Worm (Caenorhabditis elegans) whole organism, L1 larva: ENCODE data around the gene F22F7.8.

ENCODE experiments used
- C04F5.9 ChIP-seq: sonication (generic microtip); optimal IDR thresholded peaks from 2 replicates; lab custom pipeline; 2016; ENCODE audit warnings: missing genetic modification characterization, missing compliant biosample characterization
- C16A3.4 ChIP-seq: fragments of 150-350 bp; optimal IDR thresholded peaks from 2 replicates; lab custom pipeline; 2014; ENCODE audit warnings: missing biosample characterization, missing genetic modification characterization
- C34B4.2 ChIP-seq: sonication (generic microtip); optimal IDR thresholded peaks from 2 replicates; lab custom pipeline; 2017; ENCODE audit warnings: mild to moderate bottlenecking, missing genetic modification characterization, missing compliant biosample characterization
- Y116A8C.19 ChIP-seq: sonication (generic microtip); optimal IDR thresholded peaks from 2 replicates; lab custom pipeline; 2016; ENCODE audit warnings: missing compliant biosample characterization, missing genetic modification characterization, borderline replicate concordance
- aly-2 ChIP-seq: fragments of 150-350 bp; optimal IDR thresholded peaks from 2 replicates; lab custom pipeline; 2014; ENCODE audit warnings: missing biosample characterization, missing genetic modification characterization
- blmp-1 ChIP-seq: fragments of 150-350 bp; optimal IDR thresholded peaks from 2 replicates; lab custom pipeline; 2014; ENCODE audit warnings: missing biosample characterization, missing genetic modification characterization
- ceh-8 ChIP-seq: fragments of 200-800 bp; sonication (Bioruptor generic); optimal IDR thresholded peaks from 2 replicates; lab custom pipeline; 2018; ENCODE audit warnings: mild to moderate bottlenecking, missing genetic modification characterization, moderate library complexity, missing compliant biosample characterization
- ceh-82 ChIP-seq, 3 experiments: fragments of 150-350 bp in 1 of 3; sonication (generic microtip) in 2 of 3; optimal IDR thresholded peaks; 2 replicates each; lab custom pipeline; 2014 to 2017; ENCODE audit warnings: missing biosample characterization in 3 of 3, missing genetic modification characterization in 3 of 3
- ceh-90 ChIP-seq: sonication (generic microtip); optimal IDR thresholded peaks from 2 replicates; lab custom pipeline; 2016; ENCODE audit warnings: missing genetic modification characterization, missing compliant biosample characterization
- dpl-1 ChIP-seq, 3 experiments: fragments of 150-350 bp in 2 of 3; sonication (generic microtip) in 1 of 3; optimal IDR thresholded peaks; 2 replicates each; lab custom pipeline; 2014 to 2017; ENCODE audit warnings: missing biosample characterization in 3 of 3, missing genetic modification characterization in 3 of 3, missing genetic modification reagents in 3 of 3
- dsc-1 ChIP-seq: sonication (generic microtip); optimal IDR thresholded peaks from 2 replicates; lab custom pipeline; 2016; ENCODE audit warnings: mild to moderate bottlenecking, missing genetic modification characterization, missing compliant biosample characterization
- efl-1 ChIP-seq, 4 experiments: fragments of 150-350 bp; optimal IDR thresholded peaks in 3 of 4; peaks in 1 of 4; 1 replicate in 1 of 4; 2 replicates in 3 of 4; lab custom pipeline; 2014; ENCODE audit warnings: missing biosample characterization in 2 of 4, missing genetic modification characterization in 2 of 4, missing genetic modification reagents in 2 of 4
- efl-3 ChIP-seq: fragments of 200-800 bp; sonication (Bioruptor generic); optimal IDR thresholded peaks from 2 replicates; lab custom pipeline; 2018; ENCODE audit warnings: mild to moderate bottlenecking, missing genetic modification characterization, missing compliant biosample characterization
- egl-13 ChIP-seq: sonication (generic microtip); optimal IDR thresholded peaks from 2 replicates; lab custom pipeline; 2016; ENCODE audit warnings: missing genotype, missing genetic modification reagents, missing genetic modification characterization, missing compliant biosample characterization
- elt-3 ChIP-seq, 6 experiments: fragments of 150-350 bp in 1 of 6; sonication (generic microtip); optimal IDR thresholded peaks; 2 replicates each; lab custom pipeline; 2017 to 2018; ENCODE audit warnings: missing biosample characterization in 6 of 6, missing genetic modification characterization in 6 of 6, inconsistent platforms in 1 of 6
- fkh-10 ChIP-seq: sonication (generic microtip); optimal IDR thresholded peaks from 2 replicates; lab custom pipeline; 2017; ENCODE audit warnings: missing biosample characterization, missing genetic modification reagents, missing genetic modification characterization
- fkh-8 ChIP-seq: sonication (generic microtip); optimal IDR thresholded peaks from 2 replicates; lab custom pipeline; 2016; ENCODE audit warnings: mild to moderate bottlenecking, missing genetic modification characterization, missing compliant biosample characterization
- hlh-17 ChIP-seq: fragments of 200-800 bp; sonication (Bioruptor generic); optimal IDR thresholded peaks from 2 replicates; lab custom pipeline; 2018; ENCODE audit warnings: missing genetic modification characterization, mild to moderate bottlenecking, missing compliant biosample characterization, moderate library complexity, borderline replicate concordance
- jun-1 ChIP-seq: fragments of 150-350 bp; optimal IDR thresholded peaks from 2 replicates; lab custom pipeline; 2014; ENCODE audit warnings: missing biosample characterization, missing genetic modification reagents, missing genetic modification characterization
- lin-14 ChIP-seq: fragments of 200-800 bp; sonication (Bioruptor generic); optimal IDR thresholded peaks from 2 replicates; lab custom pipeline; 2018; ENCODE audit warnings: mild to moderate bottlenecking, missing genetic modification characterization, moderate library complexity, missing compliant biosample characterization
- lin-15B ChIP-seq: fragments of 150-350 bp; sonication (generic microtip); optimal IDR thresholded peaks from 3 replicates; lab custom pipeline; 2014; ENCODE audit warnings: missing biosample characterization, missing genetic modification characterization
- lir-3 ChIP-seq: sonication (generic microtip); optimal IDR thresholded peaks from 2 replicates; lab custom pipeline; 2016; ENCODE audit warnings: mild to moderate bottlenecking, missing genetic modification characterization, moderate library complexity, missing compliant biosample characterization; ENCODE audit not compliant: poor library complexity
- lsy-2 ChIP-seq, 2 experiments: fragments of 150-350 bp; optimal IDR thresholded peaks; 2 replicates each; lab custom pipeline; 2014; ENCODE audit warnings: missing biosample characterization in 2 of 2, missing genetic modification characterization in 2 of 2
- mef-2 ChIP-seq: fragments of 150-350 bp; optimal IDR thresholded peaks from 2 replicates; lab custom pipeline; 2014; ENCODE audit warnings: missing biosample characterization, missing genetic modification characterization
- mep-1 ChIP-seq: fragments of 150-350 bp; optimal IDR thresholded peaks from 2 replicates; lab custom pipeline; 2014; ENCODE audit warnings: missing biosample characterization, missing genetic modification characterization
- nhr-11 ChIP-seq: fragments of 150-350 bp; optimal IDR thresholded peaks from 2 replicates; lab custom pipeline; 2014; ENCODE audit warnings: missing biosample characterization, missing genetic modification characterization
- nhr-19 ChIP-seq: fragments of 200-800 bp; sonication (Bioruptor generic); conservative IDR thresholded peaks from 2 replicates; pipeline ENCODE4 v1.3.6; 2022; ENCODE audit warnings: missing genetic modification characterization, missing compliant biosample characterization
- nhr-20 ChIP-seq: sonication (generic microtip); optimal IDR thresholded peaks from 2 replicates; lab custom pipeline; 2016; ENCODE audit warnings: mild to moderate bottlenecking, missing genetic modification characterization, missing compliant biosample characterization
- nhr-47 ChIP-seq: sonication (generic microtip); optimal IDR thresholded peaks from 2 replicates; lab custom pipeline; 2016; ENCODE audit warnings: mild to moderate bottlenecking, missing genetic modification characterization, moderate library complexity, missing compliant biosample characterization
- nhr-71 ChIP-seq: sonication (generic microtip); optimal IDR thresholded peaks from 2 replicates; lab custom pipeline; 2016; ENCODE audit warnings: mild to moderate bottlenecking, missing genetic modification characterization, moderate library complexity, missing compliant biosample characterization
- nhr-76 ChIP-seq: sonication (generic microtip); optimal IDR thresholded peaks from 2 replicates; lab custom pipeline; 2017; ENCODE audit warnings: missing biosample characterization, missing genetic modification characterization
- nhr-77 ChIP-seq: fragments of 150-350 bp; optimal IDR thresholded peaks from 2 replicates; lab custom pipeline; 2014; ENCODE audit warnings: missing biosample characterization, missing genetic modification characterization
- nhr-84 ChIP-seq: sonication (generic microtip); optimal IDR thresholded peaks from 2 replicates; lab custom pipeline; 2017; ENCODE audit warnings: missing biosample characterization, missing genetic modification characterization
- pag-3 ChIP-seq: sonication (generic microtip); optimal IDR thresholded peaks from 2 replicates; lab custom pipeline; 2017; ENCODE audit warnings: missing genetic modification characterization, mild to moderate bottlenecking, missing compliant biosample characterization, antibody characterized with exemption, borderline replicate concordance; ENCODE audit not compliant: insufficient read depth
- pax-3 ChIP-seq: fragments of 200-800 bp; sonication (Bioruptor generic); optimal IDR thresholded peaks from 2 replicates; lab custom pipeline; 2018; ENCODE audit warnings: mild to moderate bottlenecking, missing genetic modification characterization, moderate library complexity, missing compliant biosample characterization
- rnt-1 ChIP-seq: sonication (generic microtip); optimal IDR thresholded peaks from 2 replicates; lab custom pipeline; 2016; ENCODE audit warnings: mild to moderate bottlenecking, missing genetic modification characterization, moderate library complexity, missing compliant biosample characterization
- skn-1 ChIP-seq: fragments of 150-350 bp; optimal IDR thresholded peaks from 2 replicates; lab custom pipeline; 2014; ENCODE audit warnings: missing biosample characterization, missing genetic modification characterization
- snpc-4 ChIP-seq: fragments of 150-350 bp; optimal IDR thresholded peaks from 2 replicates; lab custom pipeline; 2014; ENCODE audit warnings: missing biosample characterization, missing genetic modification characterization
- sox-4 ChIP-seq: sonication (generic microtip); optimal IDR thresholded peaks from 2 replicates; lab custom pipeline; 2016; ENCODE audit warnings: missing genetic modification characterization, missing compliant biosample characterization
- sup-37 ChIP-seq: fragments of 200-800 bp; sonication (Bioruptor generic); optimal IDR thresholded peaks from 2 replicates; lab custom pipeline; 2018; ENCODE audit warnings: mild to moderate bottlenecking, missing genetic modification characterization, missing compliant biosample characterization
- tbx-2 ChIP-seq: sonication (generic microtip); optimal IDR thresholded peaks from 2 replicates; lab custom pipeline; 2016; ENCODE audit warnings: missing genetic modification characterization, missing compliant biosample characterization
- unc-130 ChIP-seq: fragments of 150-350 bp; optimal IDR thresholded peaks from 2 replicates; lab custom pipeline; 2017; ENCODE audit warnings: missing biosample characterization, missing genetic modification characterization, inconsistent platforms
- unc-30 ChIP-seq: sonication (generic microtip); optimal IDR thresholded peaks from 2 replicates; lab custom pipeline; 2017; ENCODE audit warnings: missing biosample characterization, missing genetic modification characterization
- unc-86 ChIP-seq: sonication (generic microtip); optimal IDR thresholded peaks from 2 replicates; lab custom pipeline; 2016; ENCODE audit warnings: missing genetic modification characterization, missing compliant biosample characterization
- unc-98 ChIP-seq: fragments of 200-800 bp; sonication (Bioruptor generic); IDR thresholded peaks from 2 replicates; pipeline ENCODE4 v1.3.6; 2022; ENCODE audit warnings: missing genetic modification characterization, missing compliant biosample characterization
- xbp-1 ChIP-seq: sonication (generic microtip); optimal IDR thresholded peaks from 2 replicates; lab custom pipeline; 2016; ENCODE audit warnings: missing genetic modification characterization, missing compliant biosample characterization
- zag-1 ChIP-seq: fragments of 150-350 bp; optimal IDR thresholded peaks from 2 replicates; lab custom pipeline; 2014; ENCODE audit warnings: missing biosample characterization, missing genetic modification characterization
- ztf-4 ChIP-seq: fragments of 150-350 bp; optimal IDR thresholded peaks from 2 replicates; lab custom pipeline; 2014; ENCODE audit warnings: missing biosample characterization, missing genetic modification characterization

Gene F22F7.8

DNA sequence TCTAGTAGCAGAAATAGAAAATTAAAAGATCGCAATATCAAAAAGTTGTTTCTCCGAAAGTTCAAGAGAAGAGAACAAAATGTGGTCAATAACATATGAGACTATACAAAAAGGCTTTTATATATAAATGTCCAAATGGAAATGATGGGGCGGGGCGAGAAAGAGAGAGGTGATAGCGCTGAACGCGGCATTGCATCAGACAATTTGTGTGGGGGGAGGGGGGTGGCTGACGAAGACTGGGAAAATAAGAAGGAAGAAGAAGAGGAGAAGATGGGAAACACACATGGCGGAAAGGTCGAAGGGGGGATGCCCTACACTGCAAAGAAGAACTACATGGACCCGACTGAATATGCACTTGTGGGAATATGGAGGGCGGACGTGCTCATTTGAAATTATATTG lies 13.6 kb upstream of the F22F7.8 start (continued):
- TF ChIP-seq pax-3 (tag; lab: Kevin White, UChicago) = no peak
- TF ChIP-seq fkh-8 = peak; percentile 34
- peak; percentile 1 for TF ChIP-seq nhr-20 (tag; lab: Kevin White, UChicago)
- peak; percentile 48 for TF ChIP-seq blmp-1 (tag; lab: Kevin White, UChicago)
- peak; percentile 19 for TF ChIP-seq mep-1 (tag; lab: Kevin White, UChicago)
- no peak for TF ChIP-seq zag-1 (tag; lab: Kevin White, UChicago)
- TF ChIP-seq, all 84 proteins: peak for 14

- TF ChIP-seq sox-4 (tag; lab: Kevin White, UChicago) (no peak), dpl-1 (GFP tag; optimal IDR thresholded peaks at IDR 0.05; lab: Kevin White, UChicago) (peak in 1 of 3 experiments; percentile 7), nhr-47 (tag; lab: Kevin White, UChicago) (peak; percentile 30), nhr-77 (tag; lab: Kevin White, UChicago) (no peak), unc-98 (GFP tag; lab: Robert Waterston, UW) (no peak), fkh-10 (no peak), tbx-2 (tag; lab: Kevin White, UChicago) (peak; percentile 47), nhr-19 (GFP tag; lab: Robert Waterston, UW) (peak; percentile 26), elt-3 (tag; optimal IDR thresholded peaks at IDR 0.05; lab: Kevin White, UChicago) (no peak), nhr-11 (tag; lab: Kevin White, UChicago) (no peak), fkh-8 (peak; percentile 25), unc-86 (tag; lab: Kevin White, UChicago) (peak; percentile 26), lsy-2 (tag; optimal IDR thresholded peaks at IDR 0.05; lab: Kevin White, UChicago) (peak; percentile 9 to 18), rnt-1 (tag; lab: Kevin White, UChicago) (peak; percentile 10), dsc-1 (peak; percentile 12), lin-14 (GFP tag; lab: Kevin White, UChicago) (peak; percentile 92), nhr-71 (tag; lab: Kevin White, UChicago) (peak; percentile 51), lir-3 (tag; lab: Kevin White, UChicago) (no peak), efl-3 (no peak), unc-30 (no peak), ceh-82 (tag; optimal IDR thresholded peaks at IDR 0.05; lab: Kevin White, UChicago) (peak in 1 of 3 experiments; percentile 8), Y116A8C.19 (no peak)
Observed at ce11 chrV:2134340-2134739, 12.6 kb upstream of the F22F7.8 start.

DNA sequence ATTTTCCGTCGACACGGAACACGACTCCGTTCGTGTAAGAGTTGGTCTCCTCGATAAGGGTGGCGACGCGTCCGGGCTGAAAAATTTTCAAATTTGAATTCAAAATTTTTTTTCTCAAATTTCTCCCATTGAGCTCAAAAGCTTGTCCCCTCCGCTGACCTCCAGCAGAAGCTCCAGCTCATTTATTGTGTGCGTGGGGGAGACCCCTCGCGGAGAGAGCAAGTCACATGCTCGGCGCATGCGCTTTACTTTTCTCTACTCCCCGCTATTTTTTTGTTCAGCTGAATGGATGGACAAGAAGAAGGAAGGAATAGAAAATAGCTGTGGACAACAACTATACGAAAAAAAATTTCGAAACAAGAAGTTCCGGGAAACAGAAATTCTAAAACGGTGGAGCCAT lies 11.8 kb upstream of the F22F7.8 start:
- TF ChIP-seq nhr-76 (no peak), unc-130 (tag; lab: Kevin White, UChicago) (no peak), C16A3.4 (tag; lab: Kevin White, UChicago) (peak; percentile 36), mef-2 (peak; percentile 19), egl-13 (tag; lab: Kevin White, UChicago) (peak; percentile 70), sup-37 (GFP tag; lab: Kevin White, UChicago) (no peak), dsc-1 (peak; percentile 64), ztf-4 (tag; lab: Kevin White, UChicago) (no peak), nhr-84 (tag; lab: Kevin White, UChicago) (no peak), ceh-90 (no peak), nhr-47 (tag; lab: Kevin White, UChicago) (peak; percentile 75), skn-1 (tag; lab: Kevin White, UChicago) (peak; percentile 53), lin-14 (GFP tag; lab: Kevin White, UChicago) (peak; percentile 99), zag-1 (tag; lab: Kevin White, UChicago) (peak; percentile 26), efl-1 (optimal IDR thresholded peaks at IDR 0.05; lab: Kevin White, UChicago) (peak; percentile 35 to 44), efl-1 (GFP tag; optimal IDR thresholded peaks at IDR 0.05 in 1 of 2; lab: Kevin White, UChicago) (peak in 1 of 2 experiments; percentile 50), aly-2 (tag; lab: Kevin White, UChicago) (no peak), lsy-2 (tag; optimal IDR thresholded peaks at IDR 0.05; lab: Kevin White, UChicago) (peak; percentile 60 to 72), lin-15B (tag; lab: Kevin White, UChicago) (no peak), xbp-1 (tag; lab: Kevin White, UChicago) (peak; percentile 53), ceh-82 (tag; optimal IDR thresholded peaks at IDR 0.05; lab: Kevin White, UChicago) (peak; percentile 40 to 85 (median 61)), C04F5.9 (tag; lab: Kevin White, UChicago) (no peak), jun-1 (tag; lab: Kevin White, UChicago) (peak; percentile 2), ceh-8 (GFP tag; lab: Kevin White, UChicago) (no peak), dpl-1 (GFP tag; optimal IDR thresholded peaks at IDR 0.05; lab: Kevin White, UChicago) (peak in 1 of 3 experiments; percentile 49), unc-30 (no peak), hlh-17 (GFP tag; lab: Kevin White, UChicago) (no peak), snpc-4 (peak; percentile 2), pag-3 (tag; lab: Kevin White, UChicago) (no peak), C34B4.2 (tag; lab: Kevin White, UChicago) (no peak), rnt-1 (tag; lab: Kevin White, UChicago) (peak; percentile 64)
